Worm (Caenorhabditis elegans) whole organism, L4/young adult: Measurements from ENCODE around the gene F59H6.15.

Source experiments
- W03F9.2 ChIP-seq: fragments of 150-350 bp; optimal IDR thresholded peaks from 2 replicates; lab custom pipeline; 2014; ENCODE audit warnings: missing biosample characterization, missing genetic modification characterization
- dao-5 ChIP-seq: sonication (generic microtip); optimal IDR thresholded peaks from 2 replicates; lab custom pipeline; 2016; ENCODE audit warnings: missing genotype, missing genetic modification characterization, moderate library complexity, missing compliant biosample characterization
- him-1 ChIP-seq: sonication (generic microtip); optimal IDR thresholded peaks from 2 replicates; lab custom pipeline; 2016; ENCODE audit warnings: missing genotype, missing genetic modification reagents, missing genetic modification characterization, missing compliant biosample characterization

DNA sequence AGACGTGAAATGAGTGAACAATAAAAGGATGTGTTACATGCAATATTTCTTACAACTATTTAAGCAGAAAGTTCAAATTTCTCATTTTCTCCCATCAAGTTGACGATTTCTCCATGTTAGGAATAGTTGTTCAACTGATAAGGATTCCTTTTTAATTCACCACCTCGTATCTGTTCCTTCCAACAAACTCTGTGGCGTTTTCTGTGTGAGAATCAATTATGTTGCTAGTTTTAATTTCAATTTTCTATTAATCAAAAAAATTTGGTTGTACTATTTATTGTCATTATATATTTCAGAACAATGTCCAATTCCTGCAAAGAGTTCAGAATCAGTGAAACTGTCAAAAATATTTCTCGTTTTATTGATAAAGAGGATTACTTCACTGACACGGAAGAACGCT, 23.8 kb upstream of the F59H6.15 start, which contains the start of gene math-44:
- no peak for TF ChIP-seq W03F9.2 (tag; lab: Kevin White, UChicago)
- TF ChIP-seq him-1 (tag; lab: Kevin White, UChicago) = no peak
- TF ChIP-seq dao-5 = no peak
